Worm (Caenorhabditis elegans) whole organism, mixed stage, embryonic: ENCODE results near the gene C44C10.9.

ENCODE experiments used
- ceh-43 ChIP-seq: fragments of 200-800 bp; sonication (Bioruptor generic); optimal IDR thresholded peaks from 2 replicates; lab custom pipeline; 2018; ENCODE audit warnings: mild to moderate bottlenecking, missing genetic modification characterization, moderate library complexity, missing compliant biosample characterization
- ceh-83 ChIP-seq: fragments of 200-800 bp; sonication (Bioruptor generic); optimal IDR thresholded peaks from 2 replicates; lab custom pipeline; 2018; ENCODE audit warnings: mild to moderate bottlenecking, missing genetic modification characterization, missing compliant biosample characterization
- elt-3 ChIP-seq: fragments of 150-350 bp; optimal IDR thresholded peaks from 2 replicates; lab custom pipeline; 2014; ENCODE audit warnings: missing biosample characterization, missing genetic modification characterization
- lin-13 ChIP-seq: fragments of 150-350 bp; optimal IDR thresholded peaks from 2 replicates; lab custom pipeline; 2014; ENCODE audit warnings: missing biosample characterization, missing genetic modification characterization
- lin-32 ChIP-seq: fragments of 200-800 bp; sonication (Bioruptor generic); optimal IDR thresholded peaks from 2 replicates; lab custom pipeline; 2018; ENCODE audit warnings: mild to moderate bottlenecking, missing genetic modification characterization, missing compliant biosample characterization
- nhr-12 ChIP-seq: fragments of 150-350 bp; optimal IDR thresholded peaks from 2 replicates; lab custom pipeline; 2014; ENCODE audit warnings: missing biosample characterization, missing genetic modification characterization
- nhr-28 ChIP-seq: fragments of 150-350 bp; optimal IDR thresholded peaks from 2 replicates; lab custom pipeline; 2014; ENCODE audit warnings: missing biosample characterization, missing genetic modification characterization
- nhr-76 ChIP-seq: sonication (generic microtip); optimal IDR thresholded peaks from 2 replicates; lab custom pipeline; 2017; ENCODE audit warnings: missing biosample characterization, missing genetic modification characterization
- pha-4 ChIP-seq: fragments of 150-350 bp; optimal IDR thresholded peaks from 2 replicates; lab custom pipeline; 2018; ENCODE audit warnings: missing biosample characterization, missing genetic modification reagents, missing genetic modification characterization
- snpc-4 ChIP-seq: fragments of 150-350 bp; optimal IDR thresholded peaks from 2 replicates; lab custom pipeline; 2014; ENCODE audit warnings: missing biosample characterization, missing genetic modification characterization
- sptf-1 ChIP-seq: sonication (generic microtip); optimal IDR thresholded peaks from 2 replicates; lab custom pipeline; 2017; ENCODE audit warnings: mild to moderate bottlenecking, missing genetic modification characterization, moderate library complexity, missing compliant biosample characterization
- ztf-11 ChIP-seq: fragments of 150-350 bp; optimal IDR thresholded peaks from 2 replicates; lab custom pipeline; 2014; ENCODE audit warnings: missing biosample characterization, missing genetic modification characterization

- no peak for TF ChIP-seq snpc-4
- TF ChIP-seq pha-4 (tag; lab: Kevin White, UChicago): no peak
- no peak for TF ChIP-seq nhr-76 (tag; lab: Kevin White, UChicago)
- no peak for TF ChIP-seq ceh-43
- no peak for TF ChIP-seq ztf-11 (tag; lab: Kevin White, UChicago)
- no peak for TF ChIP-seq lin-13 (tag; lab: Kevin White, UChicago)
- TF ChIP-seq elt-3 (tag; lab: Kevin White, UChicago): no peak
- TF ChIP-seq nhr-28 (tag; lab: Kevin White, UChicago): no peak
- no peak for TF ChIP-seq lin-32
- no peak for TF ChIP-seq sptf-1 (tag; lab: Kevin White, UChicago)
- TF ChIP-seq ceh-83: no peak
- TF ChIP-seq nhr-12 (tag; lab: Kevin White, UChicago): no peak
Measured at ce11 chrX:11737053-11737452, 20.7 kb upstream of the C44C10.9 start, which contains the start of gene D1053.3.
